Fruit fly (Drosophila melanogaster) whole organism, embryonic: ENCODE results near the gene CG18265.

Experiments used
- Aef1 ChIP-seq: fragments of 200-800 bp; sonication (Bioruptor generic); IDR thresholded peaks from 3 replicates; pipeline ENCODE4 v1.3.6; 2022; ENCODE audit warnings: missing biosample characterization, missing genetic modification characterization
- CG10147 ChIP-seq: fragments of 200-800 bp; sonication (Bioruptor generic); optimal IDR thresholded peaks from 2 replicates; lab custom pipeline; 2019; ENCODE audit warnings: missing biosample characterization, mild to moderate bottlenecking, missing genetic modification characterization, moderate library complexity
- CG1024 ChIP-seq: fragments of 200-800 bp; sonication (Bioruptor generic); IDR thresholded peaks from 2 replicates; pipeline ENCODE4 v1.3.6; 2022; ENCODE audit warnings: missing biosample characterization, missing genetic modification characterization
- CG10431 ChIP-seq: fragments of 200-800 bp; sonication (Bioruptor generic); optimal IDR thresholded peaks from 3 replicates; lab custom pipeline; 2018; ENCODE audit warnings: missing biosample characterization, mild to moderate bottlenecking, missing genetic modification characterization
- CG11085 ChIP-seq: fragments of 200-800 bp; sonication (Bioruptor generic); IDR thresholded peaks from 2 replicates; pipeline ENCODE4 v1.3.6; 2022; ENCODE audit warnings: missing biosample characterization, missing genetic modification characterization
- CG11247 ChIP-seq: fragments of 200-800 bp; sonication (Bioruptor generic); IDR thresholded peaks from 2 replicates; pipeline ENCODE4 v1.3.6; 2022; ENCODE audit warnings: missing biosample characterization, missing genetic modification characterization
- CG13424 ChIP-seq: fragments of 200-800 bp; sonication (Bioruptor generic); optimal IDR thresholded peaks from 2 replicates; lab custom pipeline; 2019; ENCODE audit warnings: missing biosample characterization, mild to moderate bottlenecking, missing genetic modification characterization, moderate library complexity
- CG13894 ChIP-seq: fragments of 200-800 bp; sonication (Bioruptor generic); optimal IDR thresholded peaks from 3 replicates; lab custom pipeline; 2018; ENCODE audit warnings: missing biosample characterization, mild to moderate bottlenecking, missing genetic modification characterization, moderate library complexity
- CG15514 ChIP-seq: fragments of 200-800 bp; sonication (Bioruptor generic); optimal IDR thresholded peaks from 3 replicates; lab custom pipeline; 2017; ENCODE audit warnings: missing biosample characterization, missing genetic modification characterization, mild to moderate bottlenecking, moderate library complexity, missing genetic modification reagents
- CG17328 ChIP-seq: fragments of 200-800 bp; sonication (Bioruptor generic); IDR thresholded peaks from 2 replicates; pipeline ENCODE4 v1.3.6; 2022; ENCODE audit warnings: missing biosample characterization, missing genetic modification characterization
- CG17361 ChIP-seq: fragments of 200-800 bp; sonication (Bioruptor generic); IDR thresholded peaks from 3 replicates; pipeline ENCODE4 v1.3.6; 2022; ENCODE audit warnings: missing biosample characterization, missing genetic modification characterization
- CG17385 ChIP-seq: fragments of 200-800 bp; sonication (Bioruptor generic); optimal IDR thresholded peaks from 3 replicates; lab custom pipeline; 2018; ENCODE audit warnings: missing biosample characterization, mild to moderate bottlenecking, missing genetic modification characterization
- CG1832 ChIP-seq: fragments of 200-800 bp; sonication (Bioruptor generic); optimal IDR thresholded peaks from 2 replicates; lab custom pipeline; 2017; ENCODE audit warnings: missing biosample characterization, mild to moderate bottlenecking, missing genetic modification characterization, inconsistent platforms
- CG2875 ChIP-seq: fragments of 200-800 bp; sonication (Bioruptor generic); optimal IDR thresholded peaks from 2 replicates; lab custom pipeline; 2017; ENCODE audit warnings: missing biosample characterization, mild to moderate bottlenecking, missing genetic modification characterization, missing genetic modification reagents
- CG4282 ChIP-seq: fragments of 200-800 bp; sonication (Bioruptor generic); optimal IDR thresholded peaks from 2 replicates; lab custom pipeline; 2016; ENCODE audit warnings: missing biosample characterization, missing genetic modification characterization
- CG6175 ChIP-seq: fragments of 200-800 bp; sonication (Bioruptor generic); IDR thresholded peaks from 3 replicates; pipeline ENCODE4 v1.3.6; 2022; ENCODE audit warnings: missing biosample characterization, missing genetic modification characterization
- CG6689 ChIP-seq: fragments of 200-800 bp; sonication (Bioruptor generic); IDR thresholded peaks from 2 replicates; pipeline ENCODE4 v1.3.6; 2022; ENCODE audit warnings: missing biosample characterization, missing genetic modification characterization
- CG8089 ChIP-seq: fragments of 200-800 bp; sonication (Bioruptor generic); optimal IDR thresholded peaks from 3 replicates; lab custom pipeline; 2016; ENCODE audit warnings: missing biosample characterization, missing genetic modification characterization
- CG9876 ChIP-seq: fragments of 200-800 bp; sonication (Bioruptor generic); optimal IDR thresholded peaks from 2 replicates; lab custom pipeline; 2016; ENCODE audit warnings: missing biosample characterization, missing genetic modification characterization
- D19A ChIP-seq: fragments of 200-800 bp; optimal IDR thresholded peaks from 3 replicates; lab custom pipeline; 2019; ENCODE audit warnings: missing biosample characterization, mild to moderate bottlenecking, missing genetic modification characterization, moderate library complexity
- Elba2 ChIP-seq: fragments of 200-800 bp; sonication (Bioruptor generic); optimal IDR thresholded peaks from 3 replicates; lab custom pipeline; 2016; ENCODE audit warnings: missing biosample characterization, missing genetic modification characterization
- Gug ChIP-seq: fragments of 200-800 bp; sonication (Bioruptor generic); IDR thresholded peaks from 4 replicates; pipeline ENCODE4 v1.3.6; 2022; ENCODE audit warnings: missing biosample characterization, missing genetic modification characterization
- H15 ChIP-seq: fragments of 200-800 bp; sonication (Bioruptor generic); IDR thresholded peaks from 3 replicates; pipeline ENCODE4 v1.3.6; 2022; ENCODE audit warnings: missing biosample characterization, missing genetic modification characterization
- HLHmδ ChIP-seq: fragments of 200-800 bp; sonication (Bioruptor generic); optimal IDR thresholded peaks from 2 replicates; lab custom pipeline; 2018; ENCODE audit warnings: missing biosample characterization, mild to moderate bottlenecking, missing genetic modification characterization, moderate library complexity
- Hsf ChIP-seq: fragments of 200-800 bp; sonication (Bioruptor generic); optimal IDR thresholded peaks from 3 replicates; lab custom pipeline; 2016; ENCODE audit warnings: missing biosample characterization, missing genetic modification characterization
- Lhr ChIP-seq: fragments of 200-800 bp; sonication (Bioruptor generic); optimal IDR thresholded peaks from 3 replicates; lab custom pipeline; 2017; ENCODE audit warnings: mild to moderate bottlenecking, missing biosample characterization, missing genetic modification reagents, missing genetic modification characterization
- Oaz ChIP-seq: fragments of 200-800 bp; sonication (Bioruptor generic); IDR thresholded peaks from 2 replicates; pipeline ENCODE4 v1.3.6; 2022; ENCODE audit warnings: missing biosample characterization, missing genetic modification characterization
- bowl ChIP-seq: fragments of 200-800 bp; sonication (Bioruptor generic); IDR thresholded peaks from 2 replicates; pipeline ENCODE4 v1.3.6; 2022; ENCODE audit warnings: missing biosample characterization, missing genetic modification characterization
- chinmo ChIP-seq: fragments of 200-800 bp; sonication (Bioruptor generic); IDR thresholded peaks from 4 replicates; pipeline ENCODE4 v1.3.6; 2022; ENCODE audit warnings: missing biosample characterization, missing genetic modification characterization; ENCODE audit not compliant: partially characterized antibody
- croc ChIP-seq: fragments of 200-800 bp; sonication (Bioruptor generic); conservative IDR thresholded peaks from 3 replicates; pipeline ENCODE4 v1.3.6; 2022; ENCODE audit warnings: missing biosample characterization, missing genetic modification characterization
- fd64A ChIP-seq: fragments of 200-800 bp; sonication (Bioruptor generic); optimal IDR thresholded peaks from 3 replicates; lab custom pipeline; 2018; ENCODE audit warnings: missing biosample characterization, mild to moderate bottlenecking, missing genetic modification characterization
- hkb ChIP-seq, 2 experiments: fragments of 200-800 bp in 1 of 2; fragments of >200 bp in 1 of 2; sonication (Bioruptor generic) in 1 of 2; IDR thresholded peaks in 1 of 2; optimal IDR thresholded peaks in 1 of 2; 2 replicates each; pipeline versions ENCODE4 v1.3.6 to Lab custom; 2017 to 2022; ENCODE audit warnings: missing biosample characterization in 1 of 2, missing genetic modification characterization in 1 of 2
- hth ChIP-seq: fragments of >200 bp; optimal IDR thresholded peaks from 2 replicates; lab custom pipeline; 2017; ENCODE audit warnings: inconsistent platforms
- kay ChIP-seq: fragments of 200-800 bp; sonication (Bioruptor generic); optimal IDR thresholded peaks from 2 replicates; lab custom pipeline; 2016; ENCODE audit warnings: missing biosample characterization, missing genetic modification characterization
- nau ChIP-seq: fragments of 200-800 bp; sonication (Bioruptor generic); optimal IDR thresholded peaks from 3 replicates; lab custom pipeline; 2017; ENCODE audit warnings: missing biosample characterization, mild to moderate bottlenecking, missing genetic modification characterization, missing genetic modification reagents
- org-1 ChIP-seq: fragments of 200-800 bp; sonication (Bioruptor generic); optimal IDR thresholded peaks from 2 replicates; lab custom pipeline; 2017; ENCODE audit warnings: missing biosample characterization, missing genetic modification characterization
- pzg ChIP-seq: fragments of 200-800 bp; sonication (Bioruptor generic); optimal IDR thresholded peaks from 3 replicates; lab custom pipeline; 2018; ENCODE audit warnings: missing biosample characterization, mild to moderate bottlenecking, missing genetic modification characterization, moderate library complexity
- ranshi ChIP-seq: fragments of 200-800 bp; sonication (Bioruptor generic); IDR thresholded peaks from 2 replicates; pipeline ENCODE4 v1.3.6; 2022; ENCODE audit warnings: missing biosample characterization, missing genetic modification characterization
- salm ChIP-seq: fragments of 200-800 bp; sonication (Bioruptor generic); optimal IDR thresholded peaks from 2 replicates; lab custom pipeline; 2018; ENCODE audit warnings: missing biosample characterization, mild to moderate bottlenecking, missing genetic modification characterization
- sc ChIP-seq, 3 experiments: fragments of >200 bp in 2 of 3; fragments of 200-800 bp in 1 of 3; sonication (Bioruptor generic) in 1 of 3; optimal IDR thresholded peaks; 2 replicates in 2 of 3; 3 replicates in 1 of 3; lab custom pipeline; 2017; ENCODE audit warnings: mild to moderate bottlenecking in 1 of 3, missing biosample characterization in 1 of 3, missing genetic modification characterization in 1 of 3, missing genetic modification reagents in 1 of 3
- scrt ChIP-seq: fragments of 200-800 bp; sonication (Bioruptor generic); optimal IDR thresholded peaks from 2 replicates; lab custom pipeline; 2018; ENCODE audit warnings: missing biosample characterization, mild to moderate bottlenecking, missing genetic modification characterization, moderate library complexity
- sens-2 ChIP-seq: fragments of 200-800 bp; sonication (Bioruptor generic); IDR thresholded peaks from 2 replicates; pipeline ENCODE4 v1.3.6; 2022; ENCODE audit warnings: missing biosample characterization, missing genetic modification characterization
- sisA ChIP-seq: fragments of 200-800 bp; sonication (Bioruptor generic); IDR thresholded peaks from 2 replicates; pipeline ENCODE4 v1.3.6; 2022; ENCODE audit warnings: missing biosample characterization, missing genetic modification characterization
- slp2 ChIP-seq: fragments of 200-800 bp; sonication (Bioruptor generic); optimal IDR thresholded peaks from 2 replicates; lab custom pipeline; 2016; ENCODE audit warnings: missing biosample characterization, missing genetic modification characterization
- sna ChIP-seq: fragments of 200-800 bp; sonication (Bioruptor generic); IDR thresholded peaks from 2 replicates; pipeline ENCODE4 v1.3.6; 2022; ENCODE audit warnings: missing biosample characterization, missing genetic modification characterization; ENCODE audit not compliant: partially characterized antibody
- ssp ChIP-seq: fragments of 200-800 bp; sonication (Bioruptor generic); IDR thresholded peaks from 2 replicates; pipeline ENCODE4 v1.3.6; 2022; ENCODE audit warnings: missing biosample characterization, missing genetic modification characterization
- tgo ChIP-seq: fragments of 200-800 bp; sonication (Bioruptor generic); IDR thresholded peaks from 3 replicates; pipeline ENCODE4 v1.3.6; 2022; ENCODE audit warnings: missing biosample characterization, missing genetic modification characterization
- unc-4 ChIP-seq: fragments of 200-800 bp; sonication (Bioruptor generic); IDR thresholded peaks from 2 replicates; pipeline ENCODE4 v1.3.6; 2022; ENCODE audit warnings: missing biosample characterization, missing genetic modification characterization; ENCODE audit not compliant: partially characterized antibody
- vvl ChIP-seq: fragments of 200-800 bp; sonication (Bioruptor generic); IDR thresholded peaks from 2 replicates; pipeline ENCODE4 v1.3.6; 2022; ENCODE audit warnings: missing biosample characterization, missing genetic modification characterization

Gene CG18265

DNA sequence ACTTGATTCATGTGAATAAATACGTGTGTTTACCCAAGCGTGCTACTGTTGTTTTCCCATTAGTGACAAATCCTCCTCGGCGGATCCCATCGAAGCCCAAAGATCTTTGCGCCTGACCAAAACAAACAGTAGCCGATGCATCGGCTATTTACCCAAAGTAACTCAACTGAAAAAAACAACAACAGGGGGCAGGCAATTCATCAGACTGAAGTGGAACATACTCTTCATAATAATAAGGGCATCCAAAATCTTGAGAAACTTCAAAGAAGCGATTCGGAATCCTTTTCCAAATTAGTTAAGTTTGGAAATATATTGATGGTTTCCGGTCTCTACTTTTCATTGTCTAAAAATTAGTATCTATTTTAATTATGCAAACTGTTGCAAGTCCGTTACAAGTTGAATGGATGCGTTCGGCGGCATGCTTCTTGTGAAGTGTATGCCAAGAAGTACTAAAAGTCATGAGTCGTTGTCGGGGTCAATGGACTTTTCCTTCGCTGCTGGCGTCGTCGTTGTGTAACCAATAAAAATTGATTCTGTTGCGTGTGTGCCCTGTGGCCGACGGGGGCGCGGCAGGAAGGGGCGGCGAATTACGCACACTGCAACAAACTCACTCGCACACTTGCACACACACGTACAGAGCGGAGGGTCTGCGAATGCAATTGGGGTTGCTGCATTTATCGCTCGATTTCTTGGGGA, 56.2 kb downstream of the CG18265 start (continued):
- no peak for TF ChIP-seq unc-4 (GFP tag; lab: Robert Waterston, UW)
- no peak for TF ChIP-seq ssp (GFP tag; lab: Robert Waterston, UW)
- no peak; the same call in 2 of the 3 replicates for TF ChIP-seq H15
- TF ChIP-seq CG17328 (GFP tag; lab: Robert Waterston, UW): peak; percentile 52
- no peak for TF ChIP-seq bowl (GFP tag; lab: Robert Waterston, UW)
- TF ChIP-seq chinmo: no peak
- TF ChIP-seq kay (GFP tag; lab: Kevin White, UChicago): no peak
- peak; percentile 17 for TF ChIP-seq CG17385 (GFP tag; lab: Kevin White, UChicago)
- TF ChIP-seq CG15514 (GFP tag; lab: Kevin White, UChicago): no peak
- TF ChIP-seq Aef1 (GFP tag; lab: Robert Waterston, UW): no peak; the same call in 2 of the 3 replicates
- no peak for TF ChIP-seq pzg (GFP tag; lab: Kevin White, UChicago)
- no peak for TF ChIP-seq ranshi (GFP tag; lab: Robert Waterston, UW)
- TF ChIP-seq sc (optimal IDR thresholded peaks at IDR 0.05; lab: Kevin White, UChicago): no peak
- no peak for TF ChIP-seq sc (GFP tag; optimal IDR thresholded peaks at IDR 0.05; lab: Kevin White, UChicago)
- TF ChIP-seq CG10431 (GFP tag; lab: Kevin White, UChicago): no peak
- no peak for TF ChIP-seq scrt (GFP tag; lab: Kevin White, UChicago)
- TF ChIP-seq vvl (GFP tag; lab: Robert Waterston, UW): peak; percentile 46; the same call in 1 of the 2 replicates
- no peak for TF ChIP-seq Elba2
- TF ChIP-seq tgo (GFP tag; lab: Robert Waterston, UW): no peak
- no peak for TF ChIP-seq CG9876 (GFP tag; lab: Kevin White, UChicago)
- no peak for TF ChIP-seq Lhr (GFP tag; lab: Kevin White, UChicago)
- no peak for TF ChIP-seq CG8089
- TF ChIP-seq CG4282: no peak
- 0 out of 2 replicates have a peak, but pooled peaks have one; percentile 32 for TF ChIP-seq CG6689 (GFP tag; lab: Robert Waterston, UW)
- TF ChIP-seq HLHmδ (GFP tag; lab: Kevin White, UChicago): peak; percentile 2
- no peak for TF ChIP-seq sens-2 (GFP tag; lab: Robert Waterston, UW)
- TF ChIP-seq CG17361 (GFP tag; lab: Robert Waterston, UW): peak; percentile 50; the same call in 1 of the 3 replicates
- TF ChIP-seq CG11247: no peak
- no peak for TF ChIP-seq Oaz
- TF ChIP-seq CG13424 (tag; lab: Kevin White, UChicago): no peak
- TF ChIP-seq CG10147 (GFP tag; lab: Kevin White, UChicago): no peak
- no peak for TF ChIP-seq salm (tag; lab: Kevin White, UChicago)
- peak; percentile 99 for TF ChIP-seq D19A
- TF ChIP-seq CG1024: 0 out of 2 replicates have a peak, but pooled peaks have one; percentile 16
- TF ChIP-seq CG2875 (GFP tag; lab: Kevin White, UChicago): no peak
- TF ChIP-seq org-1 (GFP tag; lab: Kevin White, UChicago): no peak
- peak; percentile 20; the same call in 1 of the 3 replicates for TF ChIP-seq croc (GFP tag; lab: Robert Waterston, UW)
- TF ChIP-seq hth (lab: Kevin White, UChicago): no peak
- TF ChIP-seq slp2: peak; percentile 23
- TF ChIP-seq Gug (GFP tag; lab: Robert Waterston, UW): no peak
- TF ChIP-seq hkb (optimal IDR thresholded peaks at IDR 0.05; lab: Kevin White, UChicago): no peak
- TF ChIP-seq hkb (GFP tag; IDR thresholded peaks at IDR 0.05; lab: Robert Waterston, UW): no peak
- no peak for TF ChIP-seq sisA
- no peak for TF ChIP-seq CG6175 (GFP tag; lab: Robert Waterston, UW)
- no peak for TF ChIP-seq fd64A (GFP tag; lab: Kevin White, UChicago)
- TF ChIP-seq nau (GFP tag; lab: Kevin White, UChicago): no peak
- TF ChIP-seq Hsf (GFP tag; lab: Kevin White, UChicago): peak; percentile 28
- no peak for TF ChIP-seq sna (GFP tag; lab: Robert Waterston, UW)
- TF ChIP-seq CG13894 (tag; lab: Kevin White, UChicago): no peak
- TF ChIP-seq CG1832: no peak
- no peak for TF ChIP-seq CG11085 (GFP tag; lab: Robert Waterston, UW)
